Worm (Caenorhabditis elegans): ENCODE results near the gene sre-54.

sre-54 gene

DNA sequence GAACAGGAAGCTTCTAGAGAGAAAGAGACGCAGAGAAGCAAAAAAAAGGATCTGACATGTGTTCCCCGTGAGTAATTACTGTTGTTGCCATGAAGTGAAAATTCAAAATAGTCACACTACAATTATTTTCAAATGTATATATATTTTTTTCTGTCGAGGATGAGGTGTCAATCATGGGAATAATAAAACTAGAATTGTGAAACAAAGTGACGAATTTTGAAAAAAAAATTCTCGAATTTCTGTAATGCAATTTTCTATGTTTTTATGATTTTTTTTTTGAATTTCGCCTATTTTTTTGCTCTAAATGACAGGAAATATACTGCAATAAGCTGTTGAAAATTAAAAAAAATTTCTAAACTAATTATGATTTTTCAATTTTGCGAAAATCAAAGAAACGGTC is 20.4 kb downstream of the sre-54 start:
- TF ChIP-seq tra-4 (tag; optimal IDR thresholded peaks at IDR 0.05) = no peak
- no peak for TF ChIP-seq tbx-37 (GFP tag; conservative IDR thresholded peaks at IDR 0.05)
- TF ChIP-seq hnd-1 (tag; optimal IDR thresholded peaks at IDR 0.05) = no peak
- TF ChIP-seq F13C5.2 (tag; optimal IDR thresholded peaks at IDR 0.05) = no peak
- no peak for TF ChIP-seq ets-7 (tag; optimal IDR thresholded peaks at IDR 0.05)
- TF ChIP-seq B0310.2 (tag; optimal IDR thresholded peaks at IDR 0.05) = no peak
- no peak for TF ChIP-seq ama-1 (optimal IDR thresholded peaks at IDR 0.05)
- TF ChIP-seq hmbx-1 (tag; optimal IDR thresholded peaks at IDR 0.05) = no peak
- no peak for TF ChIP-seq pes-1 (GFP tag; IDR thresholded peaks at IDR 0.05)
- no peak for TF ChIP-seq hmg-4 (GFP tag; optimal IDR thresholded peaks at IDR 0.05)
- no peak for TF ChIP-seq flt-1 (GFP tag; IDR thresholded peaks at IDR 0.05)
- TF ChIP-seq aly-1 (tag; optimal IDR thresholded peaks at IDR 0.05) = no peak
- TF ChIP-seq sea-1 (GFP tag; conservative IDR thresholded peaks at IDR 0.05) = no peak
- TF ChIP-seq scrt-1 (GFP tag; IDR thresholded peaks at IDR 0.05) = no peak
- TF ChIP-seq ceh-36 (tag; optimal IDR thresholded peaks at IDR 0.05) = no peak
- TF ChIP-seq ceh-13 (GFP tag; optimal IDR thresholded peaks at IDR 0.05) = no peak
- TF ChIP-seq tbx-11 (GFP tag; IDR thresholded peaks at IDR 0.05) = no peak

ce11 chrII:12353816-12354215 is 21.1 kb downstream of the sre-54 start:
- TF ChIP-seq tbx-37 (GFP tag; conservative IDR thresholded peaks at IDR 0.05) (no peak), B0310.2 (tag; optimal IDR thresholded peaks at IDR 0.05) (no peak), ceh-13 (GFP tag; optimal IDR thresholded peaks at IDR 0.05) (no peak), ets-7 (tag; optimal IDR thresholded peaks at IDR 0.05) (no peak), sea-1 (GFP tag; conservative IDR thresholded peaks at IDR 0.05) (no peak), scrt-1 (GFP tag; IDR thresholded peaks at IDR 0.05) (no peak), hmg-4 (GFP tag; optimal IDR thresholded peaks at IDR 0.05) (no peak), F13C5.2 (tag; optimal IDR thresholded peaks at IDR 0.05) (no peak), ama-1 (optimal IDR thresholded peaks at IDR 0.05) (no peak), tbx-11 (GFP tag; IDR thresholded peaks at IDR 0.05) (no peak), tra-4 (tag; optimal IDR thresholded peaks at IDR 0.05) (no peak), ceh-36 (tag; optimal IDR thresholded peaks at IDR 0.05) (no peak), pes-1 (GFP tag; IDR thresholded peaks at IDR 0.05) (no peak), flt-1 (GFP tag; IDR thresholded peaks at IDR 0.05) (no peak), hnd-1 (tag; optimal IDR thresholded peaks at IDR 0.05) (no peak), aly-1 (tag; optimal IDR thresholded peaks at IDR 0.05) (no peak), hmbx-1 (tag; optimal IDR thresholded peaks at IDR 0.05) (no peak)

DNA sequence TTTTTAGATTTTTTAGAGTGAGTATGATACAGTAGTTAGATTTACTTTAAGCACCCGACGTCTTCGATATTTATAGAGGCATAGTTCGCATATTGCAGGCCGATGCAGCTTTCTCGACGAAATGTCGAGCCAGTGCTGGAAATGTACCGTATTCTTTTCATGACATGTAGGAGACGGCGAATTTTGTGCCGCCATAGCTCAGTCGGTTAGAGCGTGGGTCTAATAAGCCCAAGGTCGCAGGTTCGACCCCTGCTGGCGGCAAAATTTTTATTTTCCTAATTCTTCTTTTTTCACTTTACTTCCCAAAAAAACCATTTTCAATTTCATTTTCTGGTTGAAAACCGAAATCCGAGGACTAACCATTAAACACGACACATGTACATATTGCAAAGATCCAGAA is 29.5 kb downstream of the sre-54 start:
- TF ChIP-seq ets-7 (tag; optimal IDR thresholded peaks at IDR 0.05) (no peak), tra-4 (tag; optimal IDR thresholded peaks at IDR 0.05) (no peak), B0310.2 (tag; optimal IDR thresholded peaks at IDR 0.05) (no peak), sea-1 (GFP tag; conservative IDR thresholded peaks at IDR 0.05) (no peak), ceh-13 (GFP tag; optimal IDR thresholded peaks at IDR 0.05) (no peak), flt-1 (GFP tag; IDR thresholded peaks at IDR 0.05) (0 out of 2 replicates have a peak, but pooled peaks have one; percentile 31), hnd-1 (tag; optimal IDR thresholded peaks at IDR 0.05) (no peak), ceh-36 (tag; optimal IDR thresholded peaks at IDR 0.05) (no peak), tbx-11 (GFP tag; IDR thresholded peaks at IDR 0.05) (no peak), F13C5.2 (tag; optimal IDR thresholded peaks at IDR 0.05) (no peak), tbx-37 (GFP tag; conservative IDR thresholded peaks at IDR 0.05) (no peak), aly-1 (tag; optimal IDR thresholded peaks at IDR 0.05) (no peak), pes-1 (GFP tag; IDR thresholded peaks at IDR 0.05) (peak; percentile 73), hmg-4 (GFP tag; optimal IDR thresholded peaks at IDR 0.05) (no peak), ama-1 (optimal IDR thresholded peaks at IDR 0.05) (no peak)

ce11 chrII:12369202-12369601 is 36.5 kb downstream of the sre-54 start:
- no peak for TF ChIP-seq pes-1 (GFP tag; IDR thresholded peaks at IDR 0.05)
- TF ChIP-seq hmbx-1 (tag; optimal IDR thresholded peaks at IDR 0.05) = no peak
- TF ChIP-seq hnd-1 (tag; optimal IDR thresholded peaks at IDR 0.05) = no peak
- no peak for TF ChIP-seq tra-4 (tag; optimal IDR thresholded peaks at IDR 0.05)
- TF ChIP-seq tbx-11 (GFP tag; IDR thresholded peaks at IDR 0.05) = no peak
- TF ChIP-seq B0310.2 (tag; optimal IDR thresholded peaks at IDR 0.05) = no peak
- no peak for TF ChIP-seq ama-1 (optimal IDR thresholded peaks at IDR 0.05)

DNA sequence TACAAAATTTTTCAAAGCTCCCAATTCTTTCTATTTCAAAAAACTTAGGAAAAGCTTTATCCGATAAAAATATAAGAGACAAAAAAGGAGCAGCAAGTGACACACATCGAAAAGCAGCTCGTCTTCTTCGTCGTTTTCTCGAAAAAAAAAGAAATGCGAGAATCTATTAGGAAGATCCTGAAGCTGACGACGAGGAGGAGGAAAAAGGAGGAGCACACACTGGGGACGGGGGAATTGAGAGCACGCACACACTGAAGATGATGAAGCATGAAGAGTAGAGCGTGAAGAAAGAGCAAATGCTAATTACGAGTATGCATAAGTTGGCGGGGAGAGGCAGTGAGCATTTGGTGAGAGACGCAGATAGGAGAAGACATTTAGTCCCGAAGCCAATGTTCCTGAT is 41.2 kb downstream of the sre-54 start:
- no peak for TF ChIP-seq sea-1 (GFP tag; conservative IDR thresholded peaks at IDR 0.05)
- no peak for TF ChIP-seq hmg-4 (GFP tag; optimal IDR thresholded peaks at IDR 0.05)
- no peak for TF ChIP-seq B0310.2 (tag; optimal IDR thresholded peaks at IDR 0.05)
- no peak for TF ChIP-seq scrt-1 (GFP tag; IDR thresholded peaks at IDR 0.05)
- TF ChIP-seq ama-1 (optimal IDR thresholded peaks at IDR 0.05) = no peak
- no peak for TF ChIP-seq F13C5.2 (tag; optimal IDR thresholded peaks at IDR 0.05)
- no peak for TF ChIP-seq flt-1 (GFP tag; IDR thresholded peaks at IDR 0.05)
- no peak for TF ChIP-seq ceh-13 (GFP tag; optimal IDR thresholded peaks at IDR 0.05)
- TF ChIP-seq pes-1 (GFP tag; IDR thresholded peaks at IDR 0.05) = no peak
- TF ChIP-seq tbx-11 (GFP tag; IDR thresholded peaks at IDR 0.05) = no peak
- TF ChIP-seq hmbx-1 (tag; optimal IDR thresholded peaks at IDR 0.05) = no peak
- TF ChIP-seq ceh-36 (tag; optimal IDR thresholded peaks at IDR 0.05) = no peak
- TF ChIP-seq ets-7 (tag; optimal IDR thresholded peaks at IDR 0.05) = no peak
- no peak for TF ChIP-seq aly-1 (tag; optimal IDR thresholded peaks at IDR 0.05)
- TF ChIP-seq tra-4 (tag; optimal IDR thresholded peaks at IDR 0.05) = no peak
- TF ChIP-seq tbx-37 (GFP tag; conservative IDR thresholded peaks at IDR 0.05) = no peak
- no peak for TF ChIP-seq hnd-1 (tag; optimal IDR thresholded peaks at IDR 0.05)

DNA sequence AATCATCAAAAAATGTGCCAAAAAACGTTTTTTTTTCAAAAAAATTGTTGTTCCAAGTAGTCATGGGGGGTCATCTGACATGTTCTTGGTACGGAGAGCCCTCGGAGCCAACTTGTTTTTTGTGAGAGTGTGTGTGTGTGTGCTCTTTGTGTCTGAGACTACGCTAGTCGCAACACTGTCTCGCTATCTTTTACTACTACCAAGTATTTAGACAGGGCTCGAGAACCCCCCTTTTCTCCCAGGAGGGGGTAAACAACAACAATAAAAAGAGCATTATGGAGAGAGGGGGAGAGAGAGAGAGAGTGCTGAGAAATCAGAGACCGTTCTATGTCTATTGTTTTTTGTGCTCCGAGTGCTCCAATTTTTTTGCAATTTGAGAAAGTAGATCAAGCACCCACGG is 46.1 kb downstream of the sre-54 start:
- TF ChIP-seq B0310.2 (tag; optimal IDR thresholded peaks at IDR 0.05) = no peak
- no peak for TF ChIP-seq flt-1 (GFP tag; IDR thresholded peaks at IDR 0.05)
- no peak for TF ChIP-seq hmbx-1 (tag; optimal IDR thresholded peaks at IDR 0.05)
- no peak for TF ChIP-seq tbx-37 (GFP tag; conservative IDR thresholded peaks at IDR 0.05)
- TF ChIP-seq ceh-36 (tag; optimal IDR thresholded peaks at IDR 0.05) = no peak
- TF ChIP-seq aly-1 (tag; optimal IDR thresholded peaks at IDR 0.05) = no peak
- TF ChIP-seq ceh-13 (GFP tag; optimal IDR thresholded peaks at IDR 0.05) = no peak
- no peak for TF ChIP-seq ama-1 (optimal IDR thresholded peaks at IDR 0.05)
- TF ChIP-seq hmg-4 (GFP tag; optimal IDR thresholded peaks at IDR 0.05) = no peak
- no peak for TF ChIP-seq scrt-1 (GFP tag; IDR thresholded peaks at IDR 0.05)
- TF ChIP-seq ets-7 (tag; optimal IDR thresholded peaks at IDR 0.05) = no peak
- TF ChIP-seq pes-1 (GFP tag; IDR thresholded peaks at IDR 0.05) = no peak

ce11 chrII:12379430-12379829 is 46.7 kb downstream of the sre-54 start, which contains the start of gene marc-5:
marc-5 (minus strand) TSS chrII:12379530.
- TF ChIP-seq tbx-11 (GFP tag; IDR thresholded peaks at IDR 0.05) = no peak
- no peak for TF ChIP-seq hmg-4 (GFP tag; optimal IDR thresholded peaks at IDR 0.05)
- no peak for TF ChIP-seq hnd-1 (tag; optimal IDR thresholded peaks at IDR 0.05)
- TF ChIP-seq sea-1 (GFP tag; conservative IDR thresholded peaks at IDR 0.05) = no peak
- TF ChIP-seq aly-1 (tag; optimal IDR thresholded peaks at IDR 0.05) = no peak
- no peak for TF ChIP-seq B0310.2 (tag; optimal IDR thresholded peaks at IDR 0.05)
- no peak for TF ChIP-seq ceh-13 (GFP tag; optimal IDR thresholded peaks at IDR 0.05)
- no peak for TF ChIP-seq hmbx-1 (tag; optimal IDR thresholded peaks at IDR 0.05)
- no peak for TF ChIP-seq flt-1 (GFP tag; IDR thresholded peaks at IDR 0.05)
- TF ChIP-seq tbx-37 (GFP tag; conservative IDR thresholded peaks at IDR 0.05) = no peak
- no peak for TF ChIP-seq scrt-1 (GFP tag; IDR thresholded peaks at IDR 0.05)
- no peak for TF ChIP-seq ceh-36 (tag; optimal IDR thresholded peaks at IDR 0.05)
- TF ChIP-seq pes-1 (GFP tag; IDR thresholded peaks at IDR 0.05) = no peak
- TF ChIP-seq tra-4 (tag; optimal IDR thresholded peaks at IDR 0.05) = no peak
- no peak for TF ChIP-seq ama-1 (optimal IDR thresholded peaks at IDR 0.05)
- TF ChIP-seq F13C5.2 (tag; optimal IDR thresholded peaks at IDR 0.05) = no peak
- no peak for TF ChIP-seq ets-7 (tag; optimal IDR thresholded peaks at IDR 0.05)

Data from whole organism, early embryonic.